Worm (Caenorhabditis elegans): ENCODE results near the gene ZK354.6.
A peak's percentile ranks its signal among the peaks of the same experiment; 100 is the strongest.
"Not testable (repeated sequence)": the region's sequence is repeated elsewhere in the genome, so short reads cannot be mapped to it uniquely, and the experiment has no call there.

Gene ZK354.6

DNA sequence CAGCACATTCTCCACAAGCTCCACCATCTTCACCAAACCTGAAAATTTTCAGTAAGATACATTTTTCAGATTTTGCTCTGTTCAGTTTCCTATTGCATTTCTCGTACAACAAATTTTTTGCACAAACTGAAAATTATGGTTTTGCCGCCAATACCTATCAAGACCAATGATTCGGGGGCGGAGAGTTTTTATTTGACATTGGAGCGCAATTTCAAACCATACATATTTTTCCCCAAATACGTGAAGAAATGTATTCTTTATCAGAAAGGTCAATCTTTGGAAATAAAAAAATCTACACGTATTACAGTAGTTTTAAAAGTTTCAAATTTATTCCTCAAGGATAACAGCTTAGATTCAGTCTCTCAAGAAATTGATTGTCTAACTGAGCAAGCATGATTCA is 30.9 kb downstream of the ZK354.6 start, which contains the start of gene F36H12.5:
Gene F36H12.5 (plus strand): TSS at position 301 of the 400 bp plus-strand sequence.
- TF ChIP-seq cebp-1 (GFP tag; IDR thresholded peaks at IDR 0.05) (no peak), cebp-1 (tag; optimal IDR thresholded peaks at IDR 0.05) (no peak), ztf-22 (GFP tag; optimal IDR thresholded peaks at IDR 0.05) (no peak)

DNA sequence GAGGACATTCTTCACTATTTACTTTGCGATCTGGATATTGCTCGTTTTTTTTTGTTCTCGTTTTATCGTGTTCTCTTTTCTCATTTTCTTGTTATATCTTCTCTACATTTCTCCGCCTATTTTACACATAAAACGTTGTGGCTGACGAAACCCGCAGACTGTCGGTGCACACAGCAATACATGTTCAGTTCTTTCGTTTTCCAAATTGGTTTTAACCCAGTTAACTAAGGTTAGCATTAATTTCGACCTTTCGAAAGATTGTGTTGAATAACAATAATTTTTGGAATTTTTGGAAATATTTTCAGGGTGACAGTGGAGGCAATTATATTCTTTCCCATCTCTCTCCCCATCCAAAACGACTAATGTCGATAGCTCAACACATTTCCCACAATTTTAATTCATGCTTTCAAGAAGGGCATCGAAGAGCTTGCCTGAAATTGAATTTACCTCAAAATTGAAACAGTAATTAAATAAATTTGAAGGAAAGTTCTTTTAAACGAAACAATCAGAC is 32.6 kb downstream of the ZK354.6 start:
- TF ChIP-seq lin-26 (GFP tag; IDR thresholded peaks at IDR 0.05) (peak; percentile 63; the same call in 1 of the 2 replicates), nfyb-1 (GFP tag; IDR thresholded peaks at IDR 0.05) (peak; percentile 62; the same call in 1 of the 2 replicates), Y79H2A.3 (GFP tag; conservative IDR thresholded peaks at IDR 0.05) (0 out of 2 replicates have a peak, but pooled peaks have one; percentile 12), rcor-1 (GFP tag; IDR thresholded peaks at IDR 0.05) (peak; percentile 38; the same call in 1 of the 2 replicates), D2030.7 (GFP tag; IDR thresholded peaks at IDR 0.05) (peak; percentile 95), ekl-4 (GFP tag; IDR thresholded peaks at IDR 0.05) (peak; percentile 82), F49E8.2 (tag; optimal IDR thresholded peaks at IDR 0.05; ENCODE audit: insufficient read depth) (peak; percentile 69), B0336.3 (GFP tag; IDR thresholded peaks at IDR 0.05) (0 out of 2 replicates have a peak, but pooled peaks have one; percentile 26), aptf-3 (GFP tag; IDR thresholded peaks at IDR 0.05) (0 out of 2 replicates have a peak, but pooled peaks have one; percentile 8), lsl-1 (GFP tag; optimal IDR thresholded peaks at IDR 0.05) (peak; percentile 34), B0019.2 (GFP tag; conservative IDR thresholded peaks at IDR 0.05) (0 out of 2 replicates have a peak, but pooled peaks have one; percentile 28), ceh-91 (GFP tag; IDR thresholded peaks at IDR 0.05) (peak; percentile 38; the same call in 1 of the 2 replicates), snpc-1.1 (tag; optimal IDR thresholded peaks at IDR 0.05; ENCODE audit: insufficient read depth) (peak; percentile 88), madf-3 (GFP tag; IDR thresholded peaks at IDR 0.05) (0 out of 2 replicates have a peak, but pooled peaks have one; percentile 38), C17E4.6 (GFP tag; IDR thresholded peaks at IDR 0.05) (peak; percentile 55; the same call in 1 of the 2 replicates), madf-6 (GFP tag; IDR thresholded peaks at IDR 0.05) (peak; percentile 80), pbrm-1 (GFP tag; IDR thresholded peaks at IDR 0.05) (peak; percentile 85), xnd-1 (tag; optimal IDR thresholded peaks at IDR 0.05) (peak; percentile 7), dox-1 (GFP tag; IDR thresholded peaks at IDR 0.05) (peak; percentile 89), Y56A3A.18 (GFP tag; IDR thresholded peaks at IDR 0.05) (peak; percentile 41; the same call in 1 of the 2 replicates), hsf-1 (GFP tag; IDR thresholded peaks at IDR 0.05) (peak; percentile 63; the same call in 1 of the 2 replicates), ztf-25 (GFP tag; IDR thresholded peaks at IDR 0.05) (0 out of 2 replicates have a peak, but pooled peaks have one; percentile 73), ceh-100 (GFP tag; IDR thresholded peaks at IDR 0.05) (peak; percentile 35; the same call in 1 of the 2 replicates), Y53G8AR.9 (GFP tag; conservative IDR thresholded peaks at IDR 0.05) (peak; percentile 65; the same call in 1 of the 2 replicates), attf-6 (GFP tag; IDR thresholded peaks at IDR 0.05) (peak; percentile 99), hrde-1 (tag; optimal IDR thresholded peaks at IDR 0.05; ENCODE audit: borderline replicate concordance) (peak; percentile 42), tbp1 (GFP tag; optimal IDR thresholded peaks at IDR 0.05) (peak; percentile 69), snpc-4 (GFP tag; optimal IDR thresholded peaks at IDR 0.05) (peak; percentile 93), snpc-4 (tag; optimal IDR thresholded peaks at IDR 0.05) (peak; percentile 84 to 97 (median 95)), mcd-1 (GFP tag; IDR thresholded peaks at IDR 0.05) (peak; percentile 56; the same call in 1 of the 2 replicates), ama-1 (optimal IDR thresholded peaks at IDR 0.05) (peak; percentile 26), F33H1.4 (GFP tag; IDR thresholded peaks at IDR 0.05) (peak; percentile 52; the same call in 1 of the 2 replicates), snpc-1.3 (tag; optimal IDR thresholded peaks at IDR 0.05; ENCODE audit: insufficient read depth) (peak; percentile 15), ztf-28 (GFP tag; IDR thresholded peaks at IDR 0.05) (0 out of 2 replicates have a peak, but pooled peaks have one; percentile 53), hmg-1.2 (GFP tag; IDR thresholded peaks at IDR 0.05) (peak; percentile 82)
- not testable (repeated sequence) for TF ChIP-seq ama-1 (GFP tag; optimal IDR thresholded peaks at IDR 0.05)

All from whole organism, young adult.